Fruit fly (Drosophila melanogaster) whole organism, adult: ENCODE measurements around the gene CG8301.

ENCODE experiments used
- CG5204 ChIP-seq: fragments of 200-800 bp; sonication (Bioruptor generic); optimal IDR thresholded peaks from 2 replicates; lab custom pipeline; 2016; ENCODE audit warnings: missing biosample characterization, missing genetic modification characterization
- Clk ChIP-seq: fragments of 200-800 bp; sonication (Bioruptor generic); optimal IDR thresholded peaks from 2 replicates; lab custom pipeline; 2017; ENCODE audit warnings: missing biosample characterization, missing genetic modification characterization
- bab1 ChIP-seq: fragments of 200-800 bp; sonication (Bioruptor generic); optimal IDR thresholded peaks from 3 replicates; lab custom pipeline; 2019; ENCODE audit warnings: missing biosample characterization, mild to moderate bottlenecking, missing genetic modification characterization, moderate library complexity

DNA sequence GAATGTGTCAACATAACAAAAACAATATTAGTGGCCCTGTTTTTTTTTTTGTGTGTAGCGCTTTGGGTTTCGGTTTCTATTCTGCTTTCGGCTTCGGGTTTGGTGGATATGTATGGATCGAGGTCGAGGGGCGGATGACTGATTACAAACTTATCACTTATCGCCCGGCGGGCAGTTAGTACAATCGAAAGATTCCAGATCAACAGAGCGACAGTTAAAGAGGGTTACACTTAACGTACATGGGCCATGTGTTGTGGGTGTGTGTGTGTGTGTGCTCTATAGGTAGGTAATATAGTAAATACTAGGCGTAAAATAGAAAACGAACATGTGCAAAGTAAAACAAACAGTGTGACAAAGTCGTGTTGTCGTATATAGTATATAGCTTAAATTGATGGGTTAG is 32.3 kb upstream of the CG8301 start:
- TF ChIP-seq Clk (GFP tag; lab: Kevin White, UChicago): no peak
- no peak for TF ChIP-seq CG5204 (GFP tag; lab: Kevin White, UChicago)
- no peak for TF ChIP-seq bab1 (GFP tag; lab: Kevin White, UChicago)
